Worm (Caenorhabditis elegans): ENCODE results near the gene AC3.5.

Gene AC3.5

DNA sequence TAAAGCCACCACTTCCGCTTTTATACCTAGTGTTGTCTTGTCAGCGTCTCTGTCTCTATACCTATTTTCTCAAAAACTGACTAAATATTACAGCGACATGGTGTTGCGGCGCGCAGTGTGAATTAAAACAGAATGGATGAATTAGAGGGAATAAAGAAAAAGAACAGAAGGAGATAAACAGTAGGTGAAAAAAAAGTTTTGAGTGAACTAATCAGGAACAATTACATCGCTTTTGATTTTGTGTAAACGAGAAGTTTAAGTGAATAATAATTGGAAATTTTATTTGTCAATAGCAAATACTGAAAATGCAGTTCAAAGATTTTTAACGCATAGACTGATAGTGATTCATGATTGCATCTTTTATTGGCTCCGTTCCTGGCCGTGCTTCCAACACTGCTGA, 36.8 kb downstream of the AC3.5 start, which contains the start of gene col-12:
col-12 (minus strand) TSS at position 101 of the 400 bp plus-strand sequence.
- TF ChIP-seq isw-1 (GFP tag; IDR thresholded peaks at IDR 0.05) (no peak), C04F5.9 (tag; optimal IDR thresholded peaks at IDR 0.05) (no peak), tbx-2 (tag; optimal IDR thresholded peaks at IDR 0.05) (no peak), nhr-84 (tag; optimal IDR thresholded peaks at IDR 0.05) (no peak), irx-1 (tag; optimal IDR thresholded peaks at IDR 0.05) (no peak), nhr-20 (tag; optimal IDR thresholded peaks at IDR 0.05) (no peak), lin-13 (GFP tag; optimal IDR thresholded peaks at IDR 0.05) (no peak), snu-23 (GFP tag; optimal IDR thresholded peaks at IDR 0.05) (no peak), unc-86 (tag; optimal IDR thresholded peaks at IDR 0.05) (no peak), ztf-11 (tag; optimal IDR thresholded peaks at IDR 0.05) (no peak), zag-1 (tag; optimal IDR thresholded peaks at IDR 0.05) (no peak), mef-2 (tag; optimal IDR thresholded peaks at IDR 0.05) (no peak), nhr-85 (tag) (no peak)

DNA sequence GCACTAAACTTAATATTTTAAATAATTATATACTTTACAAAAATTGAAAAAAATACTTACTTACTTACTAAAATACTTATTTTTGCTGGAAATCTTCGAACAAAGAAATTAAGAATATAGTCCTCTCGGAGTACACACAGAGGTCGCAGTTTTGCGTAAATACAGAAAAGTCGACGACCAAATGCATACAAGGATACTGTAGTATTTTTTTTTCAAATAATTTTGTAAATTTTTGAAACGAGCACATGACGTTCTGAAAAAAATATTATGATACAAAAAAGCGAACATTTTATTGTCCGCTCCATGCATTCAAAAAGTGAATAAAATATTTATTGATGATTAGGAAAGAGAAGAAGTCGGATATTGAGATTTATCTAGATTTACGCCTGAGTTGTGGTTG, 37.9 kb downstream of the AC3.5 start, which contains the start of gene apc-10:
apc-10 (minus strand) TSS at position 101 of the 400 bp plus-strand sequence.
- TF ChIP-seq nhr-47 (tag; optimal IDR thresholded peaks at IDR 0.05) (no peak), dpl-1 (GFP tag; optimal IDR thresholded peaks at IDR 0.05) (no peak), ets-5 (GFP tag; IDR thresholded peaks at IDR 0.05) (no peak), hlh-17 (GFP tag; optimal IDR thresholded peaks at IDR 0.05; ENCODE audit: borderline replicate concordance) (no peak), aha-1 (tag; optimal IDR thresholded peaks at IDR 0.05) (no peak), sox-4 (tag; optimal IDR thresholded peaks at IDR 0.05) (no peak), mep-1 (tag; optimal IDR thresholded peaks at IDR 0.05) (no peak), nhr-28 (tag; optimal IDR thresholded peaks at IDR 0.05) (no peak), grh-1 (GFP tag; IDR thresholded peaks at IDR 0.05) (no peak), nhr-84 (tag; optimal IDR thresholded peaks at IDR 0.05) (no peak), snu-23 (GFP tag; optimal IDR thresholded peaks at IDR 0.05) (no peak), nhr-71 (tag; optimal IDR thresholded peaks at IDR 0.05) (no peak), efl-1 (optimal IDR thresholded peaks at IDR 0.05) (no peak), efl-1 (GFP tag; optimal IDR thresholded peaks at IDR 0.05 in 1 of 2) (no peak), ceh-90 (tag; optimal IDR thresholded peaks at IDR 0.05) (no peak), ceh-88 (GFP tag; IDR thresholded peaks at IDR 0.05) (no peak), fkh-10 (GFP tag; optimal IDR thresholded peaks at IDR 0.05) (no peak), C04F5.9 (tag; optimal IDR thresholded peaks at IDR 0.05) (no peak), fkh-4 (tag; optimal IDR thresholded peaks at IDR 0.05; ENCODE audit: borderline replicate concordance) (no peak), nhr-20 (tag; optimal IDR thresholded peaks at IDR 0.05) (no peak)

DNA sequence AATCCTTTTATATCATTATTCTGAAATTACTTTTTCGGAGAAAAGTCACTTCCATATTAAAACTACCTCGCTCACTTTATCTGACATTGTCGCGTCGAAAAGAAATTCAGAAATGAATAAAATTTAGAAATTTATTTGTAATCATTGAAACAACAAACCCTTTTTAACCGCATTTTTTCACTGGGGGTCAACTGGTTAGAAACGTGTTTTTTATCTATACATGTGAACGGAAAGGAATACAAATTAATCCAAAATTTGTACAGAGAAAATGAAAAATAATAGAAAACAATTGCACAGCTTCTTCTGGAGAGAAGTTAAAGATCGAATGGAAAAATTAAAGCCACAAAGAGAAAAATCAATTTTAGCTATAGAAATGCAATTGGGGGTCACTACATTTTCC, 40.3 kb downstream of the AC3.5 start, which contains the start of gene tag-314:
tag-314 (minus strand) TSS at position 101 of the 400 bp plus-strand sequence.
- TF ChIP-seq efl-1 (optimal IDR thresholded peaks at IDR 0.05): no peak
- TF ChIP-seq efl-1 (GFP tag; optimal IDR thresholded peaks at IDR 0.05 in 1 of 2): no peak
- TF ChIP-seq hlh-4 (tag; optimal IDR thresholded peaks at IDR 0.05): no peak
- TF ChIP-seq snpc-4 (tag; optimal IDR thresholded peaks at IDR 0.05): no peak
- TF ChIP-seq aly-2 (tag; optimal IDR thresholded peaks at IDR 0.05): no peak
- no peak for TF ChIP-seq C04F5.9 (tag; optimal IDR thresholded peaks at IDR 0.05)
- TF ChIP-seq zip-4 (GFP tag; optimal IDR thresholded peaks at IDR 0.05): no peak
- no peak for TF ChIP-seq elt-2 (tag; optimal IDR thresholded peaks at IDR 0.05)
- TF ChIP-seq egl-13 (tag; optimal IDR thresholded peaks at IDR 0.05): no peak
- TF ChIP-seq lin-13 (GFP tag; optimal IDR thresholded peaks at IDR 0.05): no peak
- TF ChIP-seq mep-1 (tag; optimal IDR thresholded peaks at IDR 0.05): no peak
- no peak for TF ChIP-seq tlp-1 (tag; optimal IDR thresholded peaks at IDR 0.05)
- no peak for TF ChIP-seq sox-4 (tag; optimal IDR thresholded peaks at IDR 0.05)
- no peak for TF ChIP-seq nhr-11 (tag; optimal IDR thresholded peaks at IDR 0.05)
- no peak for TF ChIP-seq nhr-76 (tag; optimal IDR thresholded peaks at IDR 0.05)
- TF ChIP-seq unc-86 (tag; optimal IDR thresholded peaks at IDR 0.05): no peak
- TF ChIP-seq fkh-4 (tag; optimal IDR thresholded peaks at IDR 0.05; ENCODE audit: borderline replicate concordance): no peak
- no peak for TF ChIP-seq tbx-2 (tag; optimal IDR thresholded peaks at IDR 0.05)
- no peak for TF ChIP-seq skn-1 (tag; optimal IDR thresholded peaks at IDR 0.05)
- no peak for TF ChIP-seq Y116A8C.19 (tag; optimal IDR thresholded peaks at IDR 0.05; ENCODE audit: borderline replicate concordance)

Measured in whole organism, L1 larva.